Worm (Caenorhabditis elegans) whole organism, L4/young adult: Measurements from ENCODE around the gene W09H1.3.

Source experiments
- W03F9.2 ChIP-seq: fragments of 150-350 bp; optimal IDR thresholded peaks from 2 replicates; lab custom pipeline; 2014; ENCODE audit warnings: missing biosample characterization, missing genetic modification characterization
- dao-5 ChIP-seq: sonication (generic microtip); optimal IDR thresholded peaks from 2 replicates; lab custom pipeline; 2016; ENCODE audit warnings: missing genotype, missing genetic modification characterization, moderate library complexity, missing compliant biosample characterization
- him-1 ChIP-seq: sonication (generic microtip); optimal IDR thresholded peaks from 2 replicates; lab custom pipeline; 2016; ENCODE audit warnings: missing genotype, missing genetic modification reagents, missing genetic modification characterization, missing compliant biosample characterization

W09H1.3 gene

DNA sequence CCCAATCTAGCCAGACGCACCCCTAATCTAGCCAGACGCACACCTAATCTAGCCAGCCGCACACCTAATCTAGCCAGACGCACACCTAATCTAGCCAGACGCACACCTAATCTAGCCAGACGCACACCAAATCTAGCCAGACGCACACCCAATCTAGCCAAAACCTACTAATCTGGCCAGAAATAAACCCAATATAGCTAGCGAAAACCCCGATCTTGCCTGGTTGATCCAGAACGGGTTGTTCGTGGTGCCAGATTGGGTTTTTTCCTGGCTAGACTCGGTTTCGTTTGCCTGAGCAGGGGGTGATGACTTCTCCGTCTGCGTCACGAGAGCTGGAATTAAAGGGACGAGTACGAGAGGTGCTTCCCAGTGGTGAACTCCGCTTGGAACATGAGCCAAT lies at the start of gene W09H1.3:
TSS of gene W09H1.3 (plus strand) at position 301 of the 400 bp plus-strand sequence.
- TF ChIP-seq dao-5 (no peak), him-1 (tag; lab: Kevin White, UChicago) (no peak), W03F9.2 (no peak)

DNA sequence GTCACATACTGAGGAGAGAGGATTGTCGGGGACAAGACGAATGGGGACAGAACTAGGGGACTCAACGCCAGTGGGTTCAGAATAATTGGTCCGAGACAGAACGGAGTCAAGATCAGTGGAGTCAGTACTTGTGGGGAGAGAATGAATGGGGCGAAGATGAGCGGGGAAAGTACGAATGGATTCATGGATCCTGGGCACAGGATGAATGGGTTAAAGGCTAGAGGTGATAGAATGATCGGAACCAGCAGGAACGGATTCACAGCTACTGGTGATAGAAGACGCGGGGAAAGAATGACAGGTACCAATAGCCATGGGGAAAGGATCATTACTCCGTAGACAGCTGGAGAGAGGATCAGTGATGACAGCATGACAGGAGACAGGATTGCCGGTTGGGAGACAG lies 44.7 kb upstream of the W09H1.3 start:
- TF ChIP-seq W03F9.2 (no peak), him-1 (tag; lab: Kevin White, UChicago) (no peak), dao-5 (no peak)

DNA sequence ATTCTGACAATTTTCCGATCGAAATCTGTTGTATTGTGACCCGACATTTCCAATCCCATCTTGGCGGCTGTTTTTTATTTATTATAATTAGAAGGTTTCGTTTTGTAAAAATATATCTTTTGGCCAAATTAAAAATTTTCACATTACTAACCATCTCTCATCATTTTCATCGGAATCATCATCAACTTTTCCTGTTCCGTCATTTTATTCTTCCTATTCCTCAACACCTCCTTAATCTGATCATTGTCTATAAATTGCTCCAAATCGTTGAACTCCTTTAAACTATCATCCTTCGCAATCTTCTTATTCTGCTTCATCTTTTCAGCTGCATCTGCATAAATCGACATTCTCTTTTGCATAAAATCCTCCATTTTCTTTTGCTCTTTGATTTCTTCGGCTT lies 41.9 kb upstream of the W09H1.3 start:
- TF ChIP-seq W03F9.2 = no peak
- TF ChIP-seq dao-5 = no peak

DNA sequence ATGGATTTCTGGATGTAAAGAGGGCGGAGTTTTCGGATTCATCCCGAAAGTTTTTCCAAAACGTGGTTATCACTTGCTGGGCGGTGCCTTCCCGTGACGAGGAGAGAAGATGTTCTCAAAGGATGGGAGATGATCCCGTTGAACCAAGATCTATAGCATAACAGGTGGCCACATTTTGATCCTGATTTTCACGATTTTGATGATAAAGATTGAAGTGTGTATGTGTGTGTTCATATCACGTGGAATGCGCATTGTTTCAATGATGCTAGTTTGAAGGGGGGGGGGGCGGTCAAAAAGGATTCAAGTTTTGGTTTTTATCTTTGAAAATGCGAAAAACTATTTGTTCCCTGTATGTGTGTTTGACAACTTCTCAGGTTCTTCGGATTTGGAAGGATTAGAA lies 39.0 kb upstream of the W09H1.3 start, which contains the start of gene mltn-1:
TSS of gene mltn-1 (minus strand) at position 22 of the 400 bp plus-strand sequence.
- TF ChIP-seq him-1 (tag; lab: Kevin White, UChicago) (no peak), dao-5 (no peak), W03F9.2 (no peak)

DNA sequence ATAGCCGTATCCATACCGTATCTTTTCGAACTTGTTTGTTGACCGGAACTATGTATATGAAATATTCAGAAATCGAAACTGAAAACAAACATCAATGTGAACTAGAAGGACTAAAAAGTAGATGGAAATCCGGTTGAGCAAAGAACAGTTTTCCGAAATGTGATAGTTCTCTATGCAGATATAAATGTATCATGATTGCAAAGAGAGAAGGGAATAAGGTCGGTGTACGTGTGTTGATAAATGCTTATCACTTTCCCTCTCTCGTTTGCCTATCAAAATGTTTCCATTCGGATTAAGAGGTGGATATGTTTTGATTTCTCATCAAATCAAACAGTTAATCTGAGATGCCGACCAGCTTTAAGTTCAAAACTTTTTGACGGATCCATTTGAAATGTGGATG lies 36.0 kb upstream of the W09H1.3 start:
- no peak for TF ChIP-seq W03F9.2

DNA sequence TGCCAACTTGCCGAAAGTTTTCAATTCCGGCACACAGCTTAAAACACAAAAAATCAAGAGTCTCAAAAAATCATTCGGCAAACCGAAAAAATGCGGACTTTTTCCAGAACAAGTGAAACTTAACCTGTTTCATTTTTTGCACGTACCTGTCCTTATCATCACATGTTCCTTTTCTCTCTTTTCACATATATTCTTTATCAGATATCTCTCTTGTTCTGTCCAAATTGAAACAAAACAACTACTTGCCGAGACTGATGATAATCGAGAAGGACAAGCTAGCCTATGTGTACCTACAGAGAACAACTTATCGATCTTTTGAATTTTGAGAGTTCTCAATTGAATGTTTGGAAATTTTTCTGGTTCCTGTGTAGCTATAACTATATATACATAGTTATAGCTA lies 34.3 kb upstream of the W09H1.3 start:
- no peak for TF ChIP-seq him-1 (tag; lab: Kevin White, UChicago)
- no peak for TF ChIP-seq W03F9.2
- TF ChIP-seq dao-5 = no peak

DNA sequence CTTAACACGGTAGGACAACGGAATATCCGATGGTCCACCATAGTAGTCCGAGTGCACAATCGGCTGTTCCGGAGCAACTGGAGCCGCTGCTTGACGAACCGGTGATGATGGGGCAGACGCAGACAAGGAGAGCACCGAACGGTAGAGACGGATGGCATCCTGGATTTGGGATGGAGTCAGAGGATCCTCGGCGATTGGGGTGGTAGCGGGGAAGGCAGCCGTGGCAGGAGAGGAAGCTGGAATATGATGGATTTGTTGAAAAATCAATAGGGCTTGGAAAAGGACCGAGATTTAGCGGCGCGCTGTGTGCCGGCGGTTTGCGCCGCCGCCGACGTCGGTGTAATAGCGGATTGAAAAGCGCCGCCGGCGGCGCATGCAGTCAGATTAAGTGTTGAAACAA lies 31.8 kb upstream of the W09H1.3 start:
- TF ChIP-seq dao-5 (no peak), him-1 (tag; lab: Kevin White, UChicago) (no peak)

DNA sequence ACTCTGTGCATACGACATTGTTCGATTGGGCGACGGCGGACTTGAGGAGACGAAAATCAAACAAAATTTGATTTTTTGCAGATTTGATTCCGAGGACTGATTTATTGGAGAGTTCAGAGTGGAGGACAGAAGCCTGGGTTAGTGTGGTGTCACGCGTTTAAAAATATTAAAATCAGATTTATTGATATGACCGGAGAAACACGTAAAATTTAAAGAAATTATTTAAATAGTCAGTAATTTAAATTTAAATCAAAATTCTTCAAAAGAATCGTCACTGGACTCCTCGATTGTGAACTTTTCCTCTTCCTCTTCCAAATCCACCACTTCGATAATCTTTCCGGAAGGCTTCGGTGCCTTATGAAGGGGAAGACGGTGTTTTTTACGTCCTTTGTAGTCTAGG lies 30.9 kb upstream of the W09H1.3 start, which contains the start of gene spe-18:
TSS of gene spe-18 (minus strand) at position 101 of the 400 bp plus-strand sequence.
- TF ChIP-seq W03F9.2 = no peak
- no peak for TF ChIP-seq him-1 (tag; lab: Kevin White, UChicago)
- TF ChIP-seq dao-5 = no peak

DNA sequence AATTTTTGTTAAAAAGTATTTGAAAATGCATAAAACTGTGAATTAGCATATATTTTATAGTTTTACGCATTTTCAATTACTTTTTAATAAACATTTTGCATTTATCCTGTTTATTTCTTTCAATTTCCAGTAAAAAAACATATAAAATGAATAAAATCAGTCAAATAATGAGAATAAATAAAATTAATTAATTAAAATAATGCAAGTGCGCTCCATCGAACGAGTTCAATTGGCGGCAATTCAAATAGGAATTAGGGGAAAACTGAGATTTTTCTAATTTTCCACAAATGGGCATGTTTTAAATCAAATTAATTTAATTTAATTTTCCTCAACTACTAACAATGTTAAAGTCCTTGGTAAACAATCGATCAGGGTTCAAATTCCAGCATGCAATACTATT lies 28.2 kb upstream of the W09H1.3 start:
- TF ChIP-seq him-1 (tag; lab: Kevin White, UChicago) = no peak
- no peak for TF ChIP-seq W03F9.2
- TF ChIP-seq dao-5 = no peak

DNA sequence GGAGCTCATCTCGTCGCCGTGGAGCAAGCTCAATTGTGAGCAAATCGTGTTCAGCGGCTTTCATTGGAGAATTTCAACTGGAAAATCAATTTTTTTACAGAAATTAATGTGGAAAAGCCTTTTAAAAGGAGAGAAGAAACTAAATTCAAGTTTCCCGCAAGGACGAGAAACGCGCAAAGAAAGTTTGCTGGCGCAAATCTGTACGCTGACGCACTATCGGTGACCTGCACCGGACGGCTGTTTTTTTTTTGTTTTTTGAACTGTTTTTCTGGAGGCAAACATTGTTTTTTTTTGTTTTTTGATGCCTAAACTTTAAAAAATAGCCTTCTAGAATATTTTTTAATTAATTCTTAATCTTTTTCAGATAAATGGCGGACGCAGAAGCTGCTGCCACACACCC lies 27.3 kb upstream of the W09H1.3 start, which contains the start of the genes hpr-17 and F32A11.1:
TSS of gene hpr-17 (minus strand) at position 77 of the 400 bp plus-strand sequence.
TSS of gene F32A11.1 (plus strand) at position 359 of the 400 bp plus-strand sequence.
- TF ChIP-seq W03F9.2 (peak; percentile 79), him-1 (tag; lab: Kevin White, UChicago) (peak; percentile 26), dao-5 (no peak)

DNA sequence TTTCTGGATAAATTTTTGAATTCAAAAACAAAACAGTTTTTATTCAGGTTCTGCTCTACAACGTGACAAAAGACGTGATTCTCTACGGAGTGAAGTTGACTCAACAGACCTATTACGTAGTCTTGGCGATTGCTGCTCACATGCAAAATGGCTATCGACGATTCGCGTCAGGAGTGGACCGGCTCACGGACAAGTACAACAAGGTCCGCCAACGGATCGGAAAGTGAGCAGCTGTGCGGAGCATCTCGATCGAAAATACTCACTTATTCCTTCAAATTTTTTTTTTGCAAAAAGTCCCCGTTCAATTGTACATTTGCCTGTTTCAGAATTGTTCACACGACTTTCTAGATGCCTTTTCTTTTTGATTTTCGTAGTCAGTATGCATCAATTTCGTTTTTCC lies 24.4 kb upstream of the W09H1.3 start:
- TF ChIP-seq him-1 (tag; lab: Kevin White, UChicago) = no peak
- TF ChIP-seq W03F9.2 = no peak
- no peak for TF ChIP-seq dao-5

DNA sequence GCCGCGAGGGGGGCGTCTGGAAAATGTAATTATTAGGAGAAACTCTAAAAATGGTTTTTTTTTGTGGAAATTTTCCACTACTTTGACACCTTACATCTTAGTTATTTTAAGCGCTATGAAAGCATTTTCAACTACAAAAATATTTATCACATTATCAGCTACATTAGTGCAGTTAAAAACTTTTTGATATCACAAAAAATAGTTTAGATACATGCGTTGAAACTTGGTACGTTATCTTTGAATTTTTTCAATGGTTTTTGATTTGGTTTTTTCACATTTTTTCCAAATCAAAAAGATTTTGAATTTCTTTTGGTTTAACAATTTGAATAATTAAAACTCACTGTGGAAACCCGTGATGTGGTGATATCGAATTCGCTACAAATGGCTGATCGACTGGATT lies 21.2 kb upstream of the W09H1.3 start:
- TF ChIP-seq dao-5 = no peak
- TF ChIP-seq W03F9.2 = no peak
- TF ChIP-seq him-1 (tag; lab: Kevin White, UChicago) = no peak

DNA sequence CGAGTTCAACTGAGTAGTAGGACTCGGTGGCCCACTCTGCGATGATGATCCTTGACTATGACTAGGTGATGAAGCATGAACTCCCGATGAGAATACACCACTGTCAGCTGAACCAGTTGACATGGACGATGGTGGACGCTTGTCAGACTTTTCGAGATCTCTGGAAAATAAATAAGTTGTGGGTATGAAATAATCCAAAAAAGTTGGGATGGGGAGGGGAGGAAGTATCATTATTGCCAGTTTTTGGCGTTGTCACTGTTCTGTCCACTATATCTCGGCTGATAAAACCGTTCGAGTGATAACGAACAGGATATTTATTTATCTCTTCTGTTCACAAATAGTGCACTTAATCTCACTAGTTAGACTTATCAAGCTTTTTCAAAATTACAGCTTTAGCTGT lies 20.2 kb upstream of the W09H1.3 start:
- TF ChIP-seq him-1 (tag; lab: Kevin White, UChicago) (no peak), W03F9.2 (no peak), dao-5 (no peak)

DNA sequence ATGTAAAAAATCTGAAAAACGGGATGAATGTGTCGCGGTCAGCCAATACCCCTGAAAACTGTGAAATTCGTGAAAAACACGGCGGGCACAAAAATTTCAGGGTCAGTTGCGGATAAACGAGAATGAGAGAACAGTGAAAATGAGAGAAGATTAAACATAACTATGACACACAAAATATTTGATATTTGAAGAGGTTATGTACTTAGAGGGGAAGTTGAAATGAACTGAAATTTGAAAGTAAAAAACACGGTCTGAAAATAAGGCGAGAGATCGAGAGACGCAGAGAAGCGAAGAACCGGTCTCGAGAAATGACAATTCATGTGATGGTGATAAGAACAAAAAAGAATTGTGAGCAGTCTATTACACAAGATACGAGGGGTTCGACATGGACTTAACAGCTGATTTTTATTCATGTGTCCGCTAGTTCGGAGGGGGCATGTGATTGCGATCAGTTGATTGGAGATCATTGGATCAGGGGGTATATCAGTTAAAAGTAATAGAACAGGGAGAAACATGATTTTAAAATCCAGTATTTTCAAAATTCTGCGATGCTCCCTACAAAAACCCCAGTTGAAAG lies 18.5 kb upstream of the W09H1.3 start, which contains the start of gene moe-3:
TSS of gene moe-3 (minus strand) at position 51 of the 577 bp plus-strand sequence.
- TF ChIP-seq W03F9.2 = no peak
- TF ChIP-seq him-1 (tag; lab: Kevin White, UChicago) = no peak
- no peak for TF ChIP-seq dao-5

DNA sequence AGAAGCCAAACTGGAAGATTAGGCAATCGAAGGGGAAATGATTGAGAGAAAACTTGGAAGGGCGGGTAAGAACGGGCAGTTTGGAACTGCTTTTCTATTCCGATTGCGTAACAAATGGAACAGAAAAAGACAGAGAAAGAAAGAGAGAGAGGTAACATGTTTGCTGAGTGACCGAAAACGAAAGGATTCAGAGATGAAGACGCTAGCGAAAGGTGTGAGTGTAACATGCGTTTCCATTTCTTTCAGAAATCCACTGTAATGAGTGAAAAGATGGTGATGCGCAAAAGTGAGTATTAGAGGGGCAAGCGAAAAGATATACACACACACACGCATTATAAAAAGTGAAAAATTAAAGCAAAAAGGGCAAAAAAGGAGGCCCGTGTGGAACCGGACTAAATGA lies 16.7 kb upstream of the W09H1.3 start:
- TF ChIP-seq W03F9.2 (no peak), dao-5 (no peak), him-1 (tag; lab: Kevin White, UChicago) (no peak)

DNA sequence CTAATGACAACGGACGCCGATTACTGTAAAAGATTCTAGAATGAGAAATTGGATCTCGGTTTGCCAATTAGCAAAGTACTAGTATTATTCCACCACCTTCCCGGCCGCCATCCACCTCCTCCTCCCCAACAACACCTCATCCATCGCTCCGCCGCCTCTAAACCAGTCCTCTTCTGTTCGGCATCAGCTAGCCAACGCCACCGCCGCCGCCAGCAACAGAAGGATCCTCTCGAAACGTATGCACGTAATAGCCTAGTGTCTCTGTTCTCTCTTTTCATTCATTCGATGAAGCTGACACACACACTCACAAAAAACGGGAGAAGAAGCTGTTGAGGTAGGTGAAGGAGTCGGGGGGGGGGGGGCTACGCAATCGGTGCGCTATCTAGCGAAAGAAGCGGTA lies 13.5 kb upstream of the W09H1.3 start:
- no peak for TF ChIP-seq dao-5
- TF ChIP-seq him-1 (tag; lab: Kevin White, UChicago) = no peak
- TF ChIP-seq W03F9.2 = no peak
